Fruit fly (Drosophila melanogaster) whole organism, embryonic: ENCODE data around the gene bsh.

Source experiments
- Ada2b ChIP-seq: fragments of 200-800 bp; sonication (Bioruptor generic); IDR thresholded peaks from 2 replicates; pipeline ENCODE4 v1.3.6; 2022; ENCODE audit warnings: missing biosample characterization, missing genetic modification characterization
- C15 ChIP-seq: fragments of 200-800 bp; sonication (Bioruptor generic); IDR thresholded peaks from 3 replicates; pipeline ENCODE4 v1.3.6; 2022; ENCODE audit warnings: missing biosample characterization, missing genetic modification characterization
- CG11093 ChIP-seq: fragments of 200-800 bp; sonication (Bioruptor generic); IDR thresholded peaks from 3 replicates; pipeline ENCODE4 v1.3.6; 2022; ENCODE audit warnings: missing biosample characterization, missing genetic modification characterization
- CG12219 ChIP-seq: fragments of 200-800 bp; sonication (Bioruptor generic); optimal IDR thresholded peaks from 3 replicates; lab custom pipeline; 2018; ENCODE audit warnings: missing biosample characterization, mild to moderate bottlenecking, missing genetic modification characterization
- CG12299 ChIP-seq: fragments of 200-800 bp; sonication (Bioruptor generic); optimal IDR thresholded peaks from 2 replicates; lab custom pipeline; 2018; ENCODE audit warnings: missing biosample characterization, mild to moderate bottlenecking, missing genetic modification characterization
- CG12391 ChIP-seq: fragments of 200-800 bp; sonication (Bioruptor generic); optimal IDR thresholded peaks from 3 replicates; lab custom pipeline; 2018; ENCODE audit warnings: missing biosample characterization, mild to moderate bottlenecking, missing genetic modification characterization, moderate library complexity
- CG14710 ChIP-seq: fragments of 200-800 bp; sonication (Bioruptor generic); optimal IDR thresholded peaks from 3 replicates; lab custom pipeline; 2019; ENCODE audit warnings: missing biosample characterization, mild to moderate bottlenecking, missing genetic modification characterization, moderate library complexity
- CG18599 ChIP-seq: fragments of 200-800 bp; sonication (Bioruptor generic); optimal IDR thresholded peaks from 3 replicates; lab custom pipeline; 2017; ENCODE audit warnings: missing biosample characterization, missing genetic modification characterization, mild to moderate bottlenecking, moderate library complexity, missing genetic modification reagents
- CG2129 ChIP-seq: fragments of 200-800 bp; sonication (Bioruptor generic); IDR thresholded peaks from 2 replicates; pipeline ENCODE4 v1.3.6; 2022; ENCODE audit warnings: missing biosample characterization, missing genetic modification characterization; ENCODE audit not compliant: partially characterized antibody
- CG2678 ChIP-seq: fragments of 200-800 bp; sonication (Bioruptor generic); optimal IDR thresholded peaks from 3 replicates; lab custom pipeline; 2019; ENCODE audit warnings: missing biosample characterization, mild to moderate bottlenecking, missing genetic modification characterization, moderate library complexity
- CG3281 ChIP-seq: fragments of 200-800 bp; sonication (Bioruptor generic); optimal IDR thresholded peaks from 3 replicates; lab custom pipeline; 2017; ENCODE audit warnings: missing biosample characterization, mild to moderate bottlenecking, missing genetic modification characterization
- CG34422 ChIP-seq: fragments of 200-800 bp; sonication (Bioruptor generic); IDR thresholded peaks from 3 replicates; pipeline ENCODE4 v1.3.6; 2022; ENCODE audit warnings: missing biosample characterization, missing genetic modification characterization
- CG4424 ChIP-seq: fragments of 200-800 bp; sonication (Bioruptor generic); optimal IDR thresholded peaks from 3 replicates; lab custom pipeline; 2016; ENCODE audit warnings: missing biosample characterization, missing genetic modification characterization
- CG6689 ChIP-seq: fragments of 200-800 bp; sonication (Bioruptor generic); IDR thresholded peaks from 2 replicates; pipeline ENCODE4 v1.3.6; 2022; ENCODE audit warnings: missing biosample characterization, missing genetic modification characterization
- CG8290 ChIP-seq, 3 experiments: fragments of 200-800 bp; sonication (Bioruptor generic); optimal IDR thresholded peaks; 2 replicates each; lab custom pipeline; 2016 to 2019; ENCODE audit warnings: missing biosample characterization in 3 of 3, missing genetic modification characterization in 3 of 3, mild to moderate bottlenecking in 2 of 3, moderate library complexity in 1 of 3
- ERR ChIP-seq: fragments of 200-800 bp; sonication (Bioruptor generic); optimal IDR thresholded peaks from 2 replicates; lab custom pipeline; 2016; ENCODE audit warnings: missing biosample characterization, missing genetic modification characterization
- HHEX ChIP-seq: fragments of 200-800 bp; sonication (Bioruptor generic); optimal IDR thresholded peaks from 3 replicates; lab custom pipeline; 2017; ENCODE audit warnings: missing biosample characterization, mild to moderate bottlenecking, missing genetic modification characterization, missing genetic modification reagents
- Hand ChIP-seq: fragments of 200-800 bp; sonication (Bioruptor generic); optimal IDR thresholded peaks from 2 replicates; lab custom pipeline; 2017; ENCODE audit warnings: mild to moderate bottlenecking, missing biosample characterization, missing genetic modification reagents, missing genetic modification characterization
- Hr51 ChIP-seq, 2 experiments: fragments of 200-800 bp; sonication (Bioruptor generic); optimal IDR thresholded peaks; 2 replicates in 1 of 2; 3 replicates in 1 of 2; lab custom pipeline; 2016 to 2018; ENCODE audit warnings: missing biosample characterization in 2 of 2, missing genetic modification characterization in 2 of 2, mild to moderate bottlenecking in 1 of 2, moderate library complexity in 1 of 2
- Lim3 ChIP-seq: fragments of 200-800 bp; sonication (Bioruptor generic); IDR thresholded peaks from 2 replicates; pipeline ENCODE4 v1.3.6; 2022; ENCODE audit warnings: missing biosample characterization, missing genetic modification characterization
- Meics ChIP-seq: fragments of 200-800 bp; sonication (Bioruptor generic); optimal IDR thresholded peaks from 2 replicates; lab custom pipeline; 2017; ENCODE audit warnings: missing biosample characterization, mild to moderate bottlenecking, missing genetic modification characterization
- NC2α ChIP-seq: fragments of 200-800 bp; sonication (Bioruptor generic); optimal IDR thresholded peaks from 2 replicates; lab custom pipeline; 2016; ENCODE audit warnings: missing biosample characterization, missing genetic modification characterization
- NC2β ChIP-seq: fragments of 200-800 bp; sonication (Bioruptor generic); optimal IDR thresholded peaks from 2 replicates; lab custom pipeline; 2016; ENCODE audit warnings: missing biosample characterization, missing genetic modification characterization
- Oaz ChIP-seq: fragments of 200-800 bp; sonication (Bioruptor generic); IDR thresholded peaks from 2 replicates; pipeline ENCODE4 v1.3.6; 2022; ENCODE audit warnings: missing biosample characterization, missing genetic modification characterization
- Oli ChIP-seq: fragments of 200-800 bp; sonication (Bioruptor generic); optimal IDR thresholded peaks from 2 replicates; lab custom pipeline; 2018; ENCODE audit warnings: missing biosample characterization, mild to moderate bottlenecking, missing genetic modification characterization, moderate library complexity
- Ravus ChIP-seq: fragments of 200-800 bp; sonication (Bioruptor generic); IDR thresholded peaks from 2 replicates; pipeline ENCODE4 v1.3.6; 2022; ENCODE audit warnings: missing biosample characterization, missing genetic modification characterization
- Ssrp ChIP-seq: fragments of 200-800 bp; sonication (Bioruptor generic); optimal IDR thresholded peaks from 2 replicates; lab custom pipeline; 2018; ENCODE audit warnings: missing biosample characterization, mild to moderate bottlenecking, missing genetic modification characterization, moderate library complexity
- Trl ChIP-seq, 3 experiments: fragments of >200 bp in 2 of 3; fragments of 200-800 bp in 1 of 3; sonication (Bioruptor generic) in 1 of 3; optimal IDR thresholded peaks; 2 replicates in 1 of 3; 3 replicates in 2 of 3; lab custom pipeline; 2016 to 2017; ENCODE audit warnings: missing biosample characterization in 1 of 3, missing genetic modification characterization in 1 of 3
- Xbp1 ChIP-seq: fragments of 200-800 bp; sonication (Bioruptor generic); optimal IDR thresholded peaks from 3 replicates; lab custom pipeline; 2016; ENCODE audit warnings: missing biosample characterization, mild to moderate bottlenecking, missing genetic modification characterization
- cg ChIP-seq: fragments of 200-800 bp; sonication (Bioruptor generic); optimal IDR thresholded peaks from 3 replicates; lab custom pipeline; 2019; ENCODE audit warnings: missing biosample characterization, mild to moderate bottlenecking, missing genetic modification characterization, moderate library complexity
- chif ChIP-seq, 2 experiments: fragments of 200-800 bp; sonication (Bioruptor generic); optimal IDR thresholded peaks; 3 replicates each; lab custom pipeline; 2016; ENCODE audit warnings: missing biosample characterization in 2 of 2, missing genetic modification characterization in 2 of 2
- corto ChIP-seq: fragments of 200-800 bp; sonication (Bioruptor generic); optimal IDR thresholded peaks from 2 replicates; lab custom pipeline; 2016; ENCODE audit warnings: missing biosample characterization, mild to moderate bottlenecking, missing genetic modification characterization, moderate library complexity
- dmrt99B ChIP-seq: fragments of 200-800 bp; sonication (Bioruptor generic); optimal IDR thresholded peaks from 2 replicates; lab custom pipeline; 2018; ENCODE audit warnings: missing biosample characterization, mild to moderate bottlenecking, missing genetic modification characterization, moderate library complexity
- en ChIP-seq: fragments of 200-800 bp; sonication (Bioruptor generic); optimal IDR thresholded peaks from 2 replicates; lab custom pipeline; 2016; ENCODE audit warnings: missing biosample characterization, missing genetic modification characterization
- gem ChIP-seq: fragments of 200-800 bp; sonication (Bioruptor generic); optimal IDR thresholded peaks from 2 replicates; lab custom pipeline; 2019; ENCODE audit warnings: missing biosample characterization, mild to moderate bottlenecking, missing genetic modification characterization, moderate library complexity
- gro ChIP-seq: fragments of 200-800 bp; sonication (Bioruptor generic); optimal IDR thresholded peaks from 2 replicates; lab custom pipeline; 2016; ENCODE audit warnings: missing biosample characterization, missing genetic modification characterization
- lov ChIP-seq, 2 experiments: fragments of 200-800 bp in 1 of 2; fragments of >200 bp in 1 of 2; sonication (Bioruptor generic) in 1 of 2; IDR thresholded peaks in 1 of 2; optimal IDR thresholded peaks in 1 of 2; 2 replicates in 1 of 2; 3 replicates in 1 of 2; pipeline versions ENCODE4 v1.3.6 to Lab custom; 2017 to 2022; ENCODE audit warnings: missing biosample characterization in 1 of 2, missing genetic modification characterization in 1 of 2
- luna ChIP-seq: fragments of 200-800 bp; sonication (Bioruptor generic); optimal IDR thresholded peaks from 2 replicates; lab custom pipeline; 2016; ENCODE audit warnings: missing biosample characterization, missing genetic modification characterization
- mld ChIP-seq: fragments of 200-800 bp; sonication (Bioruptor generic); IDR thresholded peaks from 3 replicates; pipeline ENCODE4 v1.3.6; 2022; ENCODE audit warnings: missing biosample characterization, missing genetic modification characterization; ENCODE audit not compliant: partially characterized antibody
- onecut ChIP-seq: fragments of 200-800 bp; sonication (Bioruptor generic); IDR thresholded peaks from 2 replicates; pipeline ENCODE4 v1.3.6; 2022; ENCODE audit warnings: missing biosample characterization, missing genetic modification characterization
- prd ChIP-seq, 3 experiments: fragments of >200 bp in 2 of 3; fragments of 200-800 bp in 1 of 3; sonication (Bioruptor generic) in 1 of 3; optimal IDR thresholded peaks in 2 of 3; IDR thresholded peaks in 1 of 3; 2 replicates in 2 of 3; 3 replicates in 1 of 3; pipeline versions ENCODE4 v1.3.6 to Lab custom; 2017 to 2022; ENCODE audit warnings: missing biosample characterization in 1 of 3, missing genetic modification characterization in 1 of 3
- row ChIP-seq: fragments of 200-800 bp; sonication (Bioruptor generic); IDR thresholded peaks from 3 replicates; pipeline ENCODE4 v1.3.6; 2022; ENCODE audit warnings: missing biosample characterization, missing genetic modification characterization
- salm ChIP-seq: fragments of 200-800 bp; sonication (Bioruptor generic); optimal IDR thresholded peaks from 2 replicates; lab custom pipeline; 2018; ENCODE audit warnings: missing biosample characterization, mild to moderate bottlenecking, missing genetic modification characterization
- sd ChIP-seq: fragments of 200-800 bp; sonication (Bioruptor generic); optimal IDR thresholded peaks from 3 replicates; lab custom pipeline; 2018; ENCODE audit warnings: missing biosample characterization, mild to moderate bottlenecking, missing genetic modification characterization, moderate library complexity
- sens-2 ChIP-seq: fragments of 200-800 bp; sonication (Bioruptor generic); IDR thresholded peaks from 2 replicates; pipeline ENCODE4 v1.3.6; 2022; ENCODE audit warnings: missing biosample characterization, missing genetic modification characterization
- sr ChIP-seq: fragments of 200-800 bp; sonication (Bioruptor generic); IDR thresholded peaks from 3 replicates; pipeline ENCODE4 v1.3.6; 2022; ENCODE audit warnings: missing biosample characterization, missing genetic modification characterization
- sug ChIP-seq: fragments of 200-800 bp; optimal IDR thresholded peaks from 2 replicates; lab custom pipeline; 2019; ENCODE audit warnings: missing biosample characterization, mild to moderate bottlenecking, missing genetic modification characterization, moderate library complexity
- unpg ChIP-seq: fragments of 200-800 bp; sonication (Bioruptor generic); optimal IDR thresholded peaks from 3 replicates; lab custom pipeline; 2018; ENCODE audit warnings: missing biosample characterization, mild to moderate bottlenecking, missing genetic modification characterization, moderate library complexity
- wek ChIP-seq: fragments of 200-800 bp; sonication (Bioruptor generic); optimal IDR thresholded peaks from 3 replicates; lab custom pipeline; 2018; ENCODE audit warnings: missing biosample characterization, mild to moderate bottlenecking, missing genetic modification characterization, moderate library complexity

bsh gene

dm6 chr2L:19800703-19801102, 31.8 kb upstream of the bsh start:
- TF ChIP-seq CG12391 = peak; percentile 44
- TF ChIP-seq sens-2 = no peak
- TF ChIP-seq gro (GFP tag; lab: Kevin White, UChicago) = no peak
- no peak for TF ChIP-seq sug
- no peak for TF ChIP-seq C15 (GFP tag; lab: Robert Waterston, UW)
- TF ChIP-seq CG14710 (tag; lab: Kevin White, UChicago) = peak; percentile 11
- TF ChIP-seq Hand (GFP tag; lab: Kevin White, UChicago) = peak; percentile 21
- no peak for TF ChIP-seq CG12219
- no peak for TF ChIP-seq ERR (GFP tag; lab: Kevin White, UChicago)
- peak; percentile 15 for TF ChIP-seq CG3281
- TF ChIP-seq HHEX (GFP tag; lab: Kevin White, UChicago) = no peak
- TF ChIP-seq Hr51 (GFP tag; optimal IDR thresholded peaks at IDR 0.05; lab: Kevin White, UChicago) = peak in 1 of 2 experiments; percentile 38
- no peak for TF ChIP-seq Oaz (GFP tag; lab: Robert Waterston, UW)
- TF ChIP-seq Oli (tag; lab: Kevin White, UChicago) = peak; percentile 36
- TF ChIP-seq row (GFP tag; lab: Robert Waterston, UW) = peak; percentile 53; the same call in 2 of the 3 replicates
- no peak for TF ChIP-seq Ravus (GFP tag; lab: Robert Waterston, UW)
- peak; percentile 47 for TF ChIP-seq CG18599 (GFP tag; lab: Kevin White, UChicago)
- no peak for TF ChIP-seq CG4424 (GFP tag; lab: Kevin White, UChicago)
- TF ChIP-seq CG8290 (GFP tag; optimal IDR thresholded peaks at IDR 0.05; lab: Kevin White, UChicago) = no peak
- TF ChIP-seq CG8290 (tag; optimal IDR thresholded peaks at IDR 0.05; lab: Kevin White, UChicago) = no peak
- TF ChIP-seq CG11093 = no peak
- no peak for TF ChIP-seq lov (optimal IDR thresholded peaks at IDR 0.05; lab: Kevin White, UChicago)
- no peak for TF ChIP-seq lov (GFP tag; IDR thresholded peaks at IDR 0.05; lab: Robert Waterston, UW)
- TF ChIP-seq Trl (optimal IDR thresholded peaks at IDR 0.05; lab: Kevin White, UChicago) = no peak
- TF ChIP-seq Trl (GFP tag; optimal IDR thresholded peaks at IDR 0.05; lab: Kevin White, UChicago) = no peak
- no peak for TF ChIP-seq Lim3 (GFP tag; lab: Robert Waterston, UW)
- no peak for TF ChIP-seq NC2α (GFP tag; lab: Kevin White, UChicago)
- peak; percentile 16 for TF ChIP-seq Xbp1
- TF ChIP-seq Ada2b (GFP tag; lab: Robert Waterston, UW) = no peak
- no peak for TF ChIP-seq prd (optimal IDR thresholded peaks at IDR 0.05; lab: Kevin White, UChicago)
- peak; percentile 33; the same call in 1 of the 3 replicates for TF ChIP-seq prd (GFP tag; IDR thresholded peaks at IDR 0.05; lab: Robert Waterston, UW)
- TF ChIP-seq sd (tag; lab: Kevin White, UChicago) = no peak
- no peak for TF ChIP-seq CG34422 (GFP tag; lab: Robert Waterston, UW)
- no peak for TF ChIP-seq onecut (GFP tag; lab: Robert Waterston, UW)
- no peak for TF ChIP-seq en (GFP tag; lab: Kevin White, UChicago)
- TF ChIP-seq CG12299 (tag; lab: Kevin White, UChicago) = no peak
- peak; percentile 21 for TF ChIP-seq Ssrp (tag; lab: Kevin White, UChicago)
- TF ChIP-seq corto (GFP tag; lab: Kevin White, UChicago) = no peak
- TF ChIP-seq cg (GFP tag; lab: Kevin White, UChicago) = no peak
- TF ChIP-seq wek (GFP tag; lab: Kevin White, UChicago) = no peak
- TF ChIP-seq luna (GFP tag; lab: Kevin White, UChicago) = no peak
- peak; percentile 64 for TF ChIP-seq gem (tag; lab: Kevin White, UChicago)
- TF ChIP-seq unpg = peak; percentile 51
- no peak for TF ChIP-seq NC2β (GFP tag; lab: Kevin White, UChicago)
- peak; percentile 4 for TF ChIP-seq Meics (GFP tag; lab: Kevin White, UChicago)
- no peak for TF ChIP-seq salm (tag; lab: Kevin White, UChicago)
- peak; percentile 37 for TF ChIP-seq dmrt99B (tag; lab: Kevin White, UChicago)
- TF ChIP-seq CG2129 (GFP tag; lab: Robert Waterston, UW) = no peak
- no peak for TF ChIP-seq CG6689 (GFP tag; lab: Robert Waterston, UW)
- TF ChIP-seq CG2678 (tag; lab: Kevin White, UChicago) = peak; percentile 51
- no peak for TF ChIP-seq mld (GFP tag; lab: Robert Waterston, UW)
- no peak for TF ChIP-seq chif (GFP tag; optimal IDR thresholded peaks at IDR 0.05; lab: Kevin White, UChicago)
- TF ChIP-seq sr (GFP tag; lab: Robert Waterston, UW) = no peak
